Fruit fly (Drosophila melanogaster) whole organism, embryonic: Measurements from ENCODE around the gene IKKepsilon.

Experiments
- Abd-B ChIP-seq: fragments of 200-800 bp; sonication (Bioruptor generic); optimal IDR thresholded peaks from 2 replicates; lab custom pipeline; 2018; ENCODE audit warnings: missing biosample characterization, mild to moderate bottlenecking, missing genetic modification characterization, moderate library complexity
- B-H2 ChIP-seq: fragments of 200-800 bp; sonication (Bioruptor generic); optimal IDR thresholded peaks from 2 replicates; lab custom pipeline; 2018; ENCODE audit warnings: missing biosample characterization, mild to moderate bottlenecking, missing genetic modification characterization
- Bgb ChIP-seq: fragments of 200-800 bp; sonication (Bioruptor generic); IDR thresholded peaks from 2 replicates; pipeline ENCODE4 v1.3.6; 2022; ENCODE audit warnings: missing biosample characterization, missing genetic modification characterization; ENCODE audit not compliant: partially characterized antibody
- CG11085 ChIP-seq: fragments of 200-800 bp; sonication (Bioruptor generic); IDR thresholded peaks from 2 replicates; pipeline ENCODE4 v1.3.6; 2022; ENCODE audit warnings: missing biosample characterization, missing genetic modification characterization
- CG11247 ChIP-seq: fragments of 200-800 bp; sonication (Bioruptor generic); IDR thresholded peaks from 2 replicates; pipeline ENCODE4 v1.3.6; 2022; ENCODE audit warnings: missing biosample characterization, missing genetic modification characterization
- CG12104 ChIP-seq: fragments of 200-800 bp; sonication (Bioruptor generic); optimal IDR thresholded peaks from 3 replicates; lab custom pipeline; 2016; ENCODE audit warnings: missing biosample characterization, missing genetic modification characterization
- CG14965 ChIP-seq: fragments of 200-800 bp; sonication (Bioruptor generic); optimal IDR thresholded peaks from 2 replicates; lab custom pipeline; 2016; ENCODE audit warnings: missing biosample characterization, missing genetic modification characterization, borderline replicate concordance
- CG15601 ChIP-seq: fragments of 200-800 bp; sonication (Bioruptor generic); optimal IDR thresholded peaks from 3 replicates; lab custom pipeline; 2019; ENCODE audit warnings: missing biosample characterization, mild to moderate bottlenecking, missing genetic modification characterization, moderate library complexity
- CG18476 ChIP-seq: fragments of 200-800 bp; sonication (Bioruptor generic); optimal IDR thresholded peaks from 2 replicates; lab custom pipeline; 2016; ENCODE audit warnings: missing biosample characterization, mild to moderate bottlenecking, missing genetic modification characterization
- CG2129 ChIP-seq: fragments of 200-800 bp; sonication (Bioruptor generic); IDR thresholded peaks from 2 replicates; pipeline ENCODE4 v1.3.6; 2022; ENCODE audit warnings: missing biosample characterization, missing genetic modification characterization; ENCODE audit not compliant: partially characterized antibody
- CG2202 ChIP-seq: fragments of 200-800 bp; sonication (Bioruptor generic); optimal IDR thresholded peaks from 2 replicates; lab custom pipeline; 2018; ENCODE audit warnings: missing biosample characterization, mild to moderate bottlenecking, missing genetic modification characterization
- CG2875 ChIP-seq: fragments of 200-800 bp; sonication (Bioruptor generic); optimal IDR thresholded peaks from 2 replicates; lab custom pipeline; 2017; ENCODE audit warnings: missing biosample characterization, mild to moderate bottlenecking, missing genetic modification characterization, missing genetic modification reagents
- CG31388 ChIP-seq: fragments of 200-800 bp; sonication (Bioruptor generic); optimal IDR thresholded peaks from 2 replicates; lab custom pipeline; 2016; ENCODE audit warnings: missing biosample characterization, missing genetic modification characterization
- CG31441 ChIP-seq: fragments of 200-800 bp; sonication (Bioruptor generic); IDR thresholded peaks from 2 replicates; pipeline ENCODE4 v1.3.6; 2022; ENCODE audit warnings: missing biosample characterization, missing genetic modification characterization
- CG32767 ChIP-seq: fragments of 200-800 bp; sonication (Bioruptor generic); IDR thresholded peaks from 2 replicates; pipeline ENCODE4 v1.3.6; 2022; ENCODE audit warnings: missing biosample characterization, missing genetic modification characterization
- CG34422 ChIP-seq: fragments of 200-800 bp; sonication (Bioruptor generic); IDR thresholded peaks from 3 replicates; pipeline ENCODE4 v1.3.6; 2022; ENCODE audit warnings: missing biosample characterization, missing genetic modification characterization
- CG3726 ChIP-seq: fragments of 200-800 bp; sonication (Bioruptor generic); IDR thresholded peaks from 3 replicates; pipeline ENCODE4, ENCODE4 v1.3.6; 2022; ENCODE audit warnings: missing biosample characterization, missing genetic modification characterization
- CG5180 ChIP-seq: fragments of 200-800 bp; sonication (Bioruptor generic); optimal IDR thresholded peaks from 3 replicates; lab custom pipeline; 2017; ENCODE audit warnings: missing biosample characterization, missing genetic modification characterization, mild to moderate bottlenecking, moderate library complexity, missing genetic modification reagents
- CG5245 ChIP-seq: fragments of 200-800 bp; sonication (Bioruptor generic); optimal IDR thresholded peaks from 3 replicates; lab custom pipeline; 2016; ENCODE audit warnings: missing biosample characterization, missing genetic modification characterization
- CG7271 ChIP-seq: fragments of 200-800 bp; sonication (Bioruptor generic); optimal IDR thresholded peaks from 2 replicates; lab custom pipeline; 2018; ENCODE audit warnings: missing biosample characterization, mild to moderate bottlenecking, missing genetic modification characterization, moderate library complexity
- CG7357 ChIP-seq: fragments of 200-800 bp; sonication (Bioruptor generic); IDR thresholded peaks from 3 replicates; pipeline ENCODE4 v1.3.6; 2022; ENCODE audit warnings: missing biosample characterization, missing genetic modification characterization
- CG7745 ChIP-seq: fragments of 200-800 bp; sonication (Bioruptor generic); optimal IDR thresholded peaks from 2 replicates; lab custom pipeline; 2018; ENCODE audit warnings: missing biosample characterization, mild to moderate bottlenecking, missing genetic modification characterization, moderate library complexity
- CG9609 ChIP-seq: fragments of 200-800 bp; sonication (Bioruptor generic); optimal IDR thresholded peaks from 3 replicates; lab custom pipeline; 2016; ENCODE audit warnings: missing biosample characterization, missing genetic modification characterization
- CkIIα-i1 ChIP-seq: fragments of 200-800 bp; sonication (Bioruptor generic); IDR thresholded peaks from 2 replicates; pipeline ENCODE4 v1.3.6; 2022; ENCODE audit warnings: missing biosample characterization, missing genetic modification characterization
- Drgx ChIP-seq: fragments of 200-800 bp; sonication (Bioruptor generic); IDR thresholded peaks from 2 replicates; pipeline ENCODE4 v1.3.6; 2022; ENCODE audit warnings: missing biosample characterization, missing genetic modification characterization
- HLH54F ChIP-seq: fragments of 200-800 bp; sonication (Bioruptor generic); optimal IDR thresholded peaks from 3 replicates; lab custom pipeline; 2016; ENCODE audit warnings: missing biosample characterization, missing genetic modification characterization
- HLHmδ ChIP-seq: fragments of 200-800 bp; sonication (Bioruptor generic); optimal IDR thresholded peaks from 2 replicates; lab custom pipeline; 2018; ENCODE audit warnings: missing biosample characterization, mild to moderate bottlenecking, missing genetic modification characterization, moderate library complexity
- Lpt ChIP-seq: fragments of >200 bp; optimal IDR thresholded peaks from 2 replicates; lab custom pipeline; 2018; ENCODE audit warnings: missing biosample characterization, missing genetic modification characterization
- MTF-1 ChIP-seq: fragments of 200-800 bp; sonication (Bioruptor generic); optimal IDR thresholded peaks from 2 replicates; lab custom pipeline; 2018; ENCODE audit warnings: missing biosample characterization, mild to moderate bottlenecking, missing genetic modification characterization, borderline replicate concordance
- Mes4 ChIP-seq: fragments of 200-800 bp; sonication (Bioruptor generic); optimal IDR thresholded peaks from 2 replicates; lab custom pipeline; 2016; ENCODE audit warnings: missing biosample characterization, missing genetic modification characterization
- NC2β ChIP-seq: fragments of 200-800 bp; sonication (Bioruptor generic); optimal IDR thresholded peaks from 2 replicates; lab custom pipeline; 2016; ENCODE audit warnings: missing biosample characterization, missing genetic modification characterization
- Nf-YB ChIP-seq: fragments of 200-800 bp; sonication (Bioruptor generic); optimal IDR thresholded peaks from 3 replicates; lab custom pipeline; 2019; ENCODE audit warnings: missing biosample characterization, mild to moderate bottlenecking, missing genetic modification characterization, moderate library complexity
- Nf-YC ChIP-seq: fragments of 200-800 bp; optimal IDR thresholded peaks from 3 replicates; lab custom pipeline; 2019; ENCODE audit warnings: missing biosample characterization, mild to moderate bottlenecking, missing genetic modification characterization, moderate library complexity
- Sin3A ChIP-seq: fragments of >200 bp; optimal IDR thresholded peaks from 2 replicates; lab custom pipeline; 2018
- Spps ChIP-seq: fragments of 200-800 bp; sonication (Bioruptor generic); optimal IDR thresholded peaks from 2 replicates; lab custom pipeline; 2018; ENCODE audit warnings: missing biosample characterization, mild to moderate bottlenecking, missing genetic modification characterization
- az2 ChIP-seq: fragments of 200-800 bp; sonication (Bioruptor generic); optimal IDR thresholded peaks from 3 replicates; lab custom pipeline; 2016; ENCODE audit warnings: missing biosample characterization, missing genetic modification characterization
- br ChIP-seq: fragments of >200 bp; optimal IDR thresholded peaks from 2 replicates; lab custom pipeline; 2017
- da ChIP-seq: fragments of 200-800 bp; sonication (Bioruptor generic); optimal IDR thresholded peaks from 2 replicates; lab custom pipeline; 2016; ENCODE audit warnings: missing biosample characterization, missing genetic modification characterization
- dmrt99B ChIP-seq: fragments of 200-800 bp; sonication (Bioruptor generic); optimal IDR thresholded peaks from 2 replicates; lab custom pipeline; 2018; ENCODE audit warnings: missing biosample characterization, mild to moderate bottlenecking, missing genetic modification characterization, moderate library complexity
- exex ChIP-seq: fragments of 200-800 bp; sonication (Bioruptor generic); optimal IDR thresholded peaks from 4 replicates; lab custom pipeline; 2018; ENCODE audit warnings: missing biosample characterization, mild to moderate bottlenecking, missing genetic modification characterization, moderate library complexity
- fd3F ChIP-seq: fragments of 200-800 bp; sonication (Bioruptor generic); optimal IDR thresholded peaks from 2 replicates; lab custom pipeline; 2018; ENCODE audit warnings: missing biosample characterization, mild to moderate bottlenecking, missing genetic modification characterization, moderate library complexity
- jigr1 ChIP-seq: fragments of 200-800 bp; sonication (Bioruptor generic); IDR thresholded peaks from 3 replicates; pipeline ENCODE4 v1.3.6; 2022; ENCODE audit warnings: missing biosample characterization, missing genetic modification characterization
- odd ChIP-seq: fragments of 200-800 bp; sonication (Bioruptor generic); optimal IDR thresholded peaks from 2 replicates; lab custom pipeline; 2017; ENCODE audit warnings: missing biosample characterization, mild to moderate bottlenecking, missing genetic modification characterization
- pfk ChIP-seq: fragments of 200-800 bp; sonication (Bioruptor generic); optimal IDR thresholded peaks from 2 replicates; lab custom pipeline; 2018; ENCODE audit warnings: missing biosample characterization, mild to moderate bottlenecking, missing genetic modification characterization, moderate library complexity
- phol ChIP-seq: fragments of 200-800 bp; sonication (Bioruptor generic); optimal IDR thresholded peaks from 3 replicates; lab custom pipeline; 2018; ENCODE audit warnings: missing biosample characterization, mild to moderate bottlenecking, missing genetic modification characterization, moderate library complexity
- run ChIP-seq: fragments of 200-800 bp; sonication (Bioruptor generic); optimal IDR thresholded peaks from 3 replicates; lab custom pipeline; 2018; ENCODE audit warnings: missing biosample characterization, mild to moderate bottlenecking, missing genetic modification characterization
- sim ChIP-seq: fragments of 200-800 bp; sonication (Bioruptor generic); IDR thresholded peaks from 2 replicates; pipeline ENCODE4 v1.3.6; 2022; ENCODE audit warnings: missing biosample characterization, missing genetic modification characterization
- stwl ChIP-seq: fragments of 200-800 bp; sonication (Bioruptor generic); optimal IDR thresholded peaks from 3 replicates; lab custom pipeline; 2018; ENCODE audit warnings: missing biosample characterization, mild to moderate bottlenecking, missing genetic modification characterization, moderate library complexity
- tin ChIP-seq: fragments of 200-800 bp; sonication (Bioruptor generic); optimal IDR thresholded peaks from 3 replicates; lab custom pipeline; 2016; ENCODE audit warnings: missing biosample characterization, missing genetic modification characterization
- tio ChIP-seq: fragments of 200-800 bp; sonication (Bioruptor generic); optimal IDR thresholded peaks from 2 replicates; lab custom pipeline; 2017; ENCODE audit warnings: missing biosample characterization, missing genetic modification characterization, inconsistent platforms
- zen2 ChIP-seq: fragments of 200-800 bp; sonication (Bioruptor generic); IDR thresholded peaks from 3 replicates; pipeline ENCODE4 v1.3.6; 2022; ENCODE audit warnings: missing biosample characterization, missing genetic modification characterization; ENCODE audit not compliant: partially characterized antibody

Gene IKKepsilon

dm6 chr2L:20645394-20645869 lies 30.4 kb upstream of the IKKepsilon start, which contains the start of the genes phr6-4 and CG2608 (continued):
- TF ChIP-seq CG7271 (tag; lab: Kevin White, UChicago) (peak; percentile 49), CG9609 (GFP tag; lab: Kevin White, UChicago) (peak; percentile 81), phol (tag; lab: Kevin White, UChicago) (peak; percentile 95), az2 (GFP tag; lab: Kevin White, UChicago) (peak; percentile 95), CG7357 (peak; percentile 82), CkIIα-i1 (no peak), Nf-YB (GFP tag; lab: Kevin White, UChicago) (peak; percentile 82), NC2β (GFP tag; lab: Kevin White, UChicago) (peak; percentile 85), B-H2 (GFP tag; lab: Kevin White, UChicago) (peak; percentile 82), da (GFP tag; lab: Kevin White, UChicago) (peak; percentile 71), Mes4 (GFP tag; lab: Kevin White, UChicago) (peak; percentile 83), Nf-YC (peak; percentile 80), CG12104 (GFP tag; lab: Kevin White, UChicago) (peak; percentile 91), pfk (GFP tag; lab: Kevin White, UChicago) (no peak), sim (GFP tag; lab: Robert Waterston, UW) (no peak), CG31441 (GFP tag; lab: Robert Waterston, UW) (peak; percentile 94), Drgx (GFP tag; lab: Robert Waterston, UW) (peak; percentile 91), Bgb (GFP tag; lab: Robert Waterston, UW) (no peak), CG7745 (no peak), run (tag; lab: Kevin White, UChicago) (peak; percentile 88), odd (peak; percentile 91), exex (peak; percentile 68), MTF-1 (GFP tag; lab: Kevin White, UChicago) (peak; percentile 56), Lpt (GFP tag; lab: Kevin White, UChicago) (no peak), HLHmδ (no peak), CG5180 (GFP tag; lab: Kevin White, UChicago) (peak; percentile 71), CG2202 (tag; lab: Kevin White, UChicago) (peak; percentile 85), CG3726 (GFP tag; lab: Robert Waterston, UW) (peak; percentile 63; the same call in 1 of the 3 replicates), CG31388 (GFP tag; lab: Kevin White, UChicago) (peak; percentile 69), tin (GFP tag; lab: Kevin White, UChicago) (peak; percentile 92), CG34422 (GFP tag; lab: Robert Waterston, UW) (peak; percentile 73; the same call in 1 of the 3 replicates), Spps (peak; percentile 89), dmrt99B (peak; percentile 93), fd3F (GFP tag; lab: Kevin White, UChicago) (peak; percentile 94), CG14965 (GFP tag; lab: Kevin White, UChicago) (no peak), CG2129 (GFP tag; lab: Robert Waterston, UW) (no peak), stwl (tag; lab: Kevin White, UChicago) (peak; percentile 44), br (lab: Kevin White, UChicago) (no peak), Sin3A (lab: Kevin White, UChicago) (no peak), CG2875 (GFP tag; lab: Kevin White, UChicago) (peak; percentile 86), CG15601 (peak; percentile 92), CG18476 (GFP tag; lab: Kevin White, UChicago) (peak; percentile 92), zen2 (no peak), jigr1 (GFP tag; lab: Robert Waterston, UW) (peak; percentile 71; the same call in 1 of the 3 replicates), CG5245 (GFP tag; lab: Kevin White, UChicago) (peak; percentile 88), HLH54F (peak; percentile 91), CG32767 (GFP tag; lab: Robert Waterston, UW) (peak; percentile 87), CG11247 (GFP tag; lab: Robert Waterston, UW) (peak; percentile 66), Abd-B (GFP tag; lab: Kevin White, UChicago) (peak; percentile 94), CG11085 (peak; percentile 77), tio (GFP tag; lab: Kevin White, UChicago) (peak; percentile 97)
